1 fruit fly cellular context compared by ENCODE assay signal in the genomic region with DNA sequence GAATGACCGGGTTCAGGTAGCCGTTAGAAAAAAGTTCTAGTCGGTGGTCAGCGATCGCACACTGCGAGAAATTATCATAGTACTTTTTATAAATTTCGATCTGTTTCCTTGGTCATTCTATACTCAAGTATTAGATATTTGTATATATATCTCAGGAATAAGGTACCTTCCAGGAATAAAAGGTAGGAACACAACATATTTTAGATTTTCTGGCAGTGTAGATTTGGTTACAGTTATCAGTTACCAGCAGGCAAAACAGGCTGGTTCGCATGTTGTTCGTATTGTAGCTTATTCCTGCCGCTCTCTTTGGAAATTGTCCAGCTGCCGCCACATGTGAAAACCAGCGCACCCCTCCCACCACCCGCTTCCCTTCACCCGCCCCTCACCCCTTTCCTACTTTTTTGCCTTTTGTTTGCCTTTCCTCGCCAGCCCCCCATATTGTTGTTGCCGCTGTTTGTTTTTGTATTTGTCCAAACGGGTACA.
TF ChIP-seq lines count a peak whose summit lies in the region.

No protein-coding gene starts in this region.

TF ChIP-seq in whole organism, embryonic, 481 proteins besides CTCF, POLR2A, EP300 and RAD21 (continued from another document and continues in another):
- peak; percentile 80 for TF ChIP-seq CG1233 (GFP tag; optimal IDR thresholded peaks at IDR 0.05; lab: Kevin White, UChicago)
- peak; percentile 90 for TF ChIP-seq nmo (GFP tag; optimal IDR thresholded peaks at IDR 0.05; lab: Kevin White, UChicago)
- TF ChIP-seq chn (GFP tag; optimal IDR thresholded peaks at IDR 0.05; lab: Kevin White, UChicago) = peak; percentile 76
- TF ChIP-seq Sox102F (GFP tag; optimal IDR thresholded peaks at IDR 0.05; lab: Kevin White, UChicago) = peak; percentile 83
- TF ChIP-seq Atf-2 (GFP tag; optimal IDR thresholded peaks at IDR 0.05; lab: Kevin White, UChicago) = peak; percentile 40
- TF ChIP-seq bsh (GFP tag; optimal IDR thresholded peaks at IDR 0.05; lab: Kevin White, UChicago) = peak; percentile 20 to 94
- TF ChIP-seq CG2202 (tag; optimal IDR thresholded peaks at IDR 0.05; lab: Kevin White, UChicago) = peak; percentile 81
- peak; percentile 61 for TF ChIP-seq tgo (GFP tag; IDR thresholded peaks at IDR 0.05; lab: Robert Waterston, UW)
- no peak for TF ChIP-seq Tbp (GFP tag; optimal IDR thresholded peaks at IDR 0.05; lab: Kevin White, UChicago)
- TF ChIP-seq CG10147 (GFP tag; optimal IDR thresholded peaks at IDR 0.05; lab: Kevin White, UChicago) = peak; percentile 77
- peak; percentile 91 for TF ChIP-seq gem (tag; optimal IDR thresholded peaks at IDR 0.05; lab: Kevin White, UChicago)
- peak; percentile 46 for TF ChIP-seq pnt (GFP tag; optimal IDR thresholded peaks at IDR 0.05; lab: Kevin White, UChicago)
- peak; percentile 68 for TF ChIP-seq CG16863 (GFP tag; optimal IDR thresholded peaks at IDR 0.05; lab: Kevin White, UChicago)
- peak; percentile 80 for TF ChIP-seq dimm (GFP tag; IDR thresholded peaks at IDR 0.05; lab: Robert Waterston, UW)
- TF ChIP-seq ac (GFP tag; optimal IDR thresholded peaks at IDR 0.05; lab: Kevin White, UChicago) = peak; percentile 58
- TF ChIP-seq her (GFP tag; optimal IDR thresholded peaks at IDR 0.05; lab: Kevin White, UChicago) = peak; percentile 38
- peak; percentile 39 for TF ChIP-seq kay (GFP tag; optimal IDR thresholded peaks at IDR 0.05; lab: Kevin White, UChicago)
- peak; percentile 95 for TF ChIP-seq slbo (GFP tag; IDR thresholded peaks at IDR 0.05; lab: Robert Waterston, UW)
- TF ChIP-seq Doc3 (GFP tag; IDR thresholded peaks at IDR 0.05; lab: Robert Waterston, UW; ENCODE audit: partially characterized antibody) = no peak
- peak; percentile 88 for TF ChIP-seq Fer3 (tag; optimal IDR thresholded peaks at IDR 0.05; lab: Kevin White, UChicago)
- peak; percentile 32 for TF ChIP-seq CG34376 (GFP tag; optimal IDR thresholded peaks at IDR 0.05; lab: Kevin White, UChicago)
- no peak for TF ChIP-seq CG7963 (GFP tag; IDR thresholded peaks at IDR 0.05; lab: Robert Waterston, UW; ENCODE audit: partially characterized antibody)
- peak; percentile 71 for TF ChIP-seq CG17568 (GFP tag; optimal IDR thresholded peaks at IDR 0.05; lab: Kevin White, UChicago)
- peak; percentile 87 for TF ChIP-seq sisA (GFP tag; IDR thresholded peaks at IDR 0.05; lab: Robert Waterston, UW)
- peak; percentile 91 for TF ChIP-seq H2.0 (GFP tag; IDR thresholded peaks at IDR 0.05; lab: Robert Waterston, UW)
- peak; percentile 17 for TF ChIP-seq Hmx (GFP tag; optimal IDR thresholded peaks at IDR 0.05; lab: Kevin White, UChicago)
- TF ChIP-seq CG33557 (GFP tag; optimal IDR thresholded peaks at IDR 0.05; lab: Kevin White, UChicago) = peak; percentile 74
- peak; percentile 59 for TF ChIP-seq CG12104 (GFP tag; optimal IDR thresholded peaks at IDR 0.05; lab: Kevin White, UChicago)
- peak; percentile 90 for TF ChIP-seq vvl (GFP tag; IDR thresholded peaks at IDR 0.05; lab: Robert Waterston, UW)
- peak; percentile 89 for TF ChIP-seq CG14710 (tag; optimal IDR thresholded peaks at IDR 0.05; lab: Kevin White, UChicago)
- peak; percentile 87 for TF ChIP-seq Ada2b (GFP tag; IDR thresholded peaks at IDR 0.05; lab: Robert Waterston, UW)
- peak; percentile 8 for TF ChIP-seq vfl (GFP tag; optimal IDR thresholded peaks at IDR 0.05; lab: Kevin White, UChicago)
- no peak for TF ChIP-seq pfk (GFP tag; optimal IDR thresholded peaks at IDR 0.05; lab: Kevin White, UChicago)
- TF ChIP-seq lola (GFP tag; optimal IDR thresholded peaks at IDR 0.05; lab: Kevin White, UChicago) = peak in 1 of 3 experiments; percentile 89
- TF ChIP-seq pzg (GFP tag; optimal IDR thresholded peaks at IDR 0.05; lab: Kevin White, UChicago) = no peak
- peak; percentile 92 for TF ChIP-seq CG3847 (GFP tag; IDR thresholded peaks at IDR 0.05; lab: Robert Waterston, UW)
- TF ChIP-seq inv (GFP tag; IDR thresholded peaks at IDR 0.05; lab: Robert Waterston, UW; ENCODE audit: partially characterized antibody) = 0 out of 2 replicates have a peak, but pooled peaks have one; percentile 27
- TF ChIP-seq HHEX (GFP tag; optimal IDR thresholded peaks at IDR 0.05; lab: Kevin White, UChicago) = peak; percentile 87
- TF ChIP-seq fd102C (GFP tag; optimal IDR thresholded peaks at IDR 0.05; lab: Kevin White, UChicago) = peak; percentile 47
- TF ChIP-seq prd (optimal IDR thresholded peaks at IDR 0.05; lab: Kevin White, UChicago) = no peak
- peak; percentile 90 for TF ChIP-seq prd (GFP tag; IDR thresholded peaks at IDR 0.05; lab: Robert Waterston, UW)
- no peak for TF ChIP-seq HLHmδ (GFP tag; optimal IDR thresholded peaks at IDR 0.05; lab: Kevin White, UChicago)
- TF ChIP-seq Dek (tag; optimal IDR thresholded peaks at IDR 0.05; lab: Kevin White, UChicago) = peak; percentile 53
- peak; percentile 81 for TF ChIP-seq croc (GFP tag; conservative IDR thresholded peaks at IDR 0.05; lab: Robert Waterston, UW)
- peak; percentile 62; the same call in 1 of the 2 replicates for TF ChIP-seq CG4730 (GFP tag; IDR thresholded peaks at IDR 0.05; lab: Robert Waterston, UW)
- TF ChIP-seq CG17912 (GFP tag; optimal IDR thresholded peaks at IDR 0.05; lab: Kevin White, UChicago) = peak; percentile 31
- peak; percentile 63 to 86 for TF ChIP-seq Hr51 (GFP tag; optimal IDR thresholded peaks at IDR 0.05; lab: Kevin White, UChicago)
- TF ChIP-seq jumu (GFP tag; optimal IDR thresholded peaks at IDR 0.05; lab: Kevin White, UChicago) = peak; percentile 75
- TF ChIP-seq CG14860 (GFP tag; IDR thresholded peaks at IDR 0.05; lab: Robert Waterston, UW; ENCODE audit: partially characterized antibody) = no peak
- peak; percentile 46 for TF ChIP-seq sd (tag; optimal IDR thresholded peaks at IDR 0.05; lab: Kevin White, UChicago)
- TF ChIP-seq Trl (optimal IDR thresholded peaks at IDR 0.05; lab: Kevin White, UChicago) = no peak
- peak; percentile 71 for TF ChIP-seq Trl (GFP tag; optimal IDR thresholded peaks at IDR 0.05; lab: Kevin White, UChicago)
- peak; percentile 33 for TF ChIP-seq Sry-δ (GFP tag; optimal IDR thresholded peaks at IDR 0.05; lab: Kevin White, UChicago)
- peak; percentile 37 for TF ChIP-seq eyg (GFP tag; optimal IDR thresholded peaks at IDR 0.05; lab: Kevin White, UChicago)
- no peak for TF ChIP-seq abd-A (tag; optimal IDR thresholded peaks at IDR 0.05; lab: Kevin White, UChicago)
- peak; percentile 88 for TF ChIP-seq bcd (GFP tag; optimal IDR thresholded peaks at IDR 0.05; lab: Kevin White, UChicago)
- TF ChIP-seq Xbp1 (GFP tag; optimal IDR thresholded peaks at IDR 0.05; lab: Kevin White, UChicago) = peak; percentile 81
- no peak for TF ChIP-seq hb (GFP tag; IDR thresholded peaks at IDR 0.05; lab: Robert Waterston, UW; ENCODE audit: partially characterized antibody)
- no peak for TF ChIP-seq fru (optimal IDR thresholded peaks at IDR 0.05; lab: Kevin White, UChicago)
- TF ChIP-seq CG2120 (GFP tag; optimal IDR thresholded peaks at IDR 0.05; lab: Kevin White, UChicago) = peak; percentile 89
- TF ChIP-seq trh (GFP tag; optimal IDR thresholded peaks at IDR 0.05; lab: Kevin White, UChicago) = peak; percentile 39
- no peak for TF ChIP-seq hkb (optimal IDR thresholded peaks at IDR 0.05; lab: Kevin White, UChicago)
- TF ChIP-seq hkb (GFP tag; IDR thresholded peaks at IDR 0.05; lab: Robert Waterston, UW) = peak; percentile 95
- no peak for TF ChIP-seq Dfd (GFP tag; optimal IDR thresholded peaks at IDR 0.05; lab: Kevin White, UChicago)
- peak; percentile 80 for TF ChIP-seq CG30431 (GFP tag; optimal IDR thresholded peaks at IDR 0.05; lab: Kevin White, UChicago)
- TF ChIP-seq peb (GFP tag; IDR thresholded peaks at IDR 0.05; lab: Robert Waterston, UW) = peak; percentile 49; the same call in 1 of the 2 replicates
- peak; percentile 47 for TF ChIP-seq sug (tag; optimal IDR thresholded peaks at IDR 0.05; lab: Kevin White, UChicago)
- peak; percentile 93 for TF ChIP-seq row (GFP tag; IDR thresholded peaks at IDR 0.05; lab: Robert Waterston, UW)
- TF ChIP-seq Nf-YB (GFP tag; optimal IDR thresholded peaks at IDR 0.05; lab: Kevin White, UChicago) = peak; percentile 64
- TF ChIP-seq CG17829 (tag; optimal IDR thresholded peaks at IDR 0.05; lab: Kevin White, UChicago) = peak; percentile 86
- no peak for TF ChIP-seq Elba2 (GFP tag; optimal IDR thresholded peaks at IDR 0.05; lab: Kevin White, UChicago)
- TF ChIP-seq Taf1 (GFP tag; IDR thresholded peaks at IDR 0.05; lab: Robert Waterston, UW) = peak; percentile 81
- no peak for TF ChIP-seq HLH4C (GFP tag; IDR thresholded peaks at IDR 0.05; lab: Robert Waterston, UW; ENCODE audit: partially characterized antibody)
- peak; percentile 73 for TF ChIP-seq GATAe (GFP tag; conservative IDR thresholded peaks at IDR 0.05; lab: Robert Waterston, UW)
- peak; percentile 64 for TF ChIP-seq Chrac-16 (GFP tag; optimal IDR thresholded peaks at IDR 0.05; lab: Kevin White, UChicago)
- TF ChIP-seq CG4820 (GFP tag; optimal IDR thresholded peaks at IDR 0.05; lab: Kevin White, UChicago) = peak; percentile 84
- TF ChIP-seq CG17186 (GFP tag; optimal IDR thresholded peaks at IDR 0.05; lab: Kevin White, UChicago) = peak; percentile 85
- peak; percentile 77 for TF ChIP-seq CG4854 (GFP tag; optimal IDR thresholded peaks at IDR 0.05; lab: Kevin White, UChicago)
- peak; percentile 71 for TF ChIP-seq Mad (GFP tag; optimal IDR thresholded peaks at IDR 0.05; lab: Kevin White, UChicago)
- no peak for TF ChIP-seq D (optimal IDR thresholded peaks at IDR 0.05; lab: Kevin White, UChicago)
- TF ChIP-seq D (GFP tag; optimal IDR thresholded peaks at IDR 0.05; lab: Kevin White, UChicago) = peak; percentile 84
- peak; percentile 72 for TF ChIP-seq CG10274 (GFP tag; optimal IDR thresholded peaks at IDR 0.05; lab: Kevin White, UChicago)
- 0 out of 3 replicates have a peak, but pooled peaks have one; percentile 15 for TF ChIP-seq sr (GFP tag; IDR thresholded peaks at IDR 0.05; lab: Robert Waterston, UW)
- no peak for TF ChIP-seq mirr (GFP tag; optimal IDR thresholded peaks at IDR 0.05; lab: Kevin White, UChicago)
- TF ChIP-seq B-H1 (GFP tag; IDR thresholded peaks at IDR 0.05; lab: Robert Waterston, UW) = peak; percentile 80
- TF ChIP-seq CG5245 (GFP tag; optimal IDR thresholded peaks at IDR 0.05; lab: Kevin White, UChicago) = peak; percentile 66
- TF ChIP-seq CG8765 (GFP tag; IDR thresholded peaks at IDR 0.05; lab: Robert Waterston, UW) = peak; percentile 28; the same call in 1 of the 2 replicates
- TF ChIP-seq maf-S (GFP tag; optimal IDR thresholded peaks at IDR 0.05; lab: Kevin White, UChicago) = peak; percentile 46
- peak; percentile 38 for TF ChIP-seq Mes4 (GFP tag; optimal IDR thresholded peaks at IDR 0.05; lab: Kevin White, UChicago)
- no peak for TF ChIP-seq BEAF-32 (GFP tag; optimal IDR thresholded peaks at IDR 0.05; lab: Kevin White, UChicago)
- TF ChIP-seq E2f1 (GFP tag; IDR thresholded peaks at IDR 0.05; lab: Robert Waterston, UW) = peak; percentile 81
- TF ChIP-seq bowl (GFP tag; IDR thresholded peaks at IDR 0.05; lab: Robert Waterston, UW) = peak; percentile 59; the same call in 1 of the 2 replicates
- peak; percentile 80 for TF ChIP-seq ATbp (GFP tag; optimal IDR thresholded peaks at IDR 0.05; lab: Kevin White, UChicago)
- TF ChIP-seq Camta (GFP tag; optimal IDR thresholded peaks at IDR 0.05; lab: Kevin White, UChicago) = peak; percentile 66
- TF ChIP-seq Aef1 (GFP tag; IDR thresholded peaks at IDR 0.05; lab: Robert Waterston, UW) = peak; percentile 80
- TF ChIP-seq ham (GFP tag; IDR thresholded peaks at IDR 0.05; lab: Robert Waterston, UW) = peak; percentile 59; the same call in 1 of the 2 replicates
- peak; percentile 87 for TF ChIP-seq dmrt99B (tag; optimal IDR thresholded peaks at IDR 0.05; lab: Kevin White, UChicago)
- peak; percentile 47 for TF ChIP-seq CG18011 (GFP tag; optimal IDR thresholded peaks at IDR 0.05; lab: Kevin White, UChicago)
- peak; percentile 33 for TF ChIP-seq emc (GFP tag; optimal IDR thresholded peaks at IDR 0.05; lab: Kevin White, UChicago)
- peak; percentile 41; the same call in 1 of the 4 replicates for TF ChIP-seq Gug (GFP tag; IDR thresholded peaks at IDR 0.05; lab: Robert Waterston, UW)
- TF ChIP-seq ftz-f1 (GFP tag; optimal IDR thresholded peaks at IDR 0.05; lab: Kevin White, UChicago) = no peak
- TF ChIP-seq CG14014 (GFP tag; IDR thresholded peaks at IDR 0.05; lab: Robert Waterston, UW) = peak; percentile 86
- TF ChIP-seq CG13287 (GFP tag; IDR thresholded peaks at IDR 0.05; lab: Robert Waterston, UW; ENCODE audit: partially characterized antibody) = no peak
- TF ChIP-seq CG31441 (GFP tag; IDR thresholded peaks at IDR 0.05; lab: Robert Waterston, UW) = peak; percentile 49
- peak; percentile 7 for TF ChIP-seq Neu2 (GFP tag; optimal IDR thresholded peaks at IDR 0.05; lab: Kevin White, UChicago; ENCODE audit: borderline replicate concordance)
- TF ChIP-seq scrt (GFP tag; optimal IDR thresholded peaks at IDR 0.05; lab: Kevin White, UChicago) = peak; percentile 79
- peak; percentile 70 for TF ChIP-seq sqz (GFP tag; optimal IDR thresholded peaks at IDR 0.05; lab: Kevin White, UChicago)
- no peak for TF ChIP-seq C15 (GFP tag; IDR thresholded peaks at IDR 0.05; lab: Robert Waterston, UW)
- peak in 1 of 2 experiments; percentile 7 for TF ChIP-seq tll (GFP tag; optimal IDR thresholded peaks at IDR 0.05; lab: Kevin White, UChicago)
- TF ChIP-seq CG4404 (GFP tag; IDR thresholded peaks at IDR 0.05; lab: Robert Waterston, UW) = peak; percentile 54; the same call in 1 of the 2 replicates
- 0 out of 2 replicates have a peak, but pooled peaks have one; percentile 24 for TF ChIP-seq ro (GFP tag; IDR thresholded peaks at IDR 0.05; lab: Robert Waterston, UW)
- TF ChIP-seq CG13775 (GFP tag; optimal IDR thresholded peaks at IDR 0.05; lab: Kevin White, UChicago) = peak; percentile 85
- TF ChIP-seq knrl (GFP tag; IDR thresholded peaks at IDR 0.05; lab: Robert Waterston, UW; ENCODE audit: partially characterized antibody) = no peak
- TF ChIP-seq amos (GFP tag; IDR thresholded peaks at IDR 0.05; lab: Robert Waterston, UW; ENCODE audit: partially characterized antibody) = no peak
- TF ChIP-seq Stat92E (GFP tag; optimal IDR thresholded peaks at IDR 0.05; lab: Kevin White, UChicago) = peak in 1 of 3 experiments; percentile 78
- peak; percentile 75 for TF ChIP-seq ewg (GFP tag; optimal IDR thresholded peaks at IDR 0.05; lab: Kevin White, UChicago)
- peak; percentile 47 for TF ChIP-seq exex (tag; optimal IDR thresholded peaks at IDR 0.05; lab: Kevin White, UChicago)
- TF ChIP-seq gce (GFP tag; IDR thresholded peaks at IDR 0.05; lab: Robert Waterston, UW) = peak; percentile 65; the same call in 1 of the 3 replicates
- TF ChIP-seq CG15479 (GFP tag; optimal IDR thresholded peaks at IDR 0.05; lab: Kevin White, UChicago) = peak; percentile 4
- peak; percentile 21 for TF ChIP-seq Myb (GFP tag; optimal IDR thresholded peaks at IDR 0.05; lab: Kevin White, UChicago)
- TF ChIP-seq CG6689 (GFP tag; IDR thresholded peaks at IDR 0.05; lab: Robert Waterston, UW) = peak; percentile 72
- TF ChIP-seq CG2116 (GFP tag; optimal IDR thresholded peaks at IDR 0.05; lab: Kevin White, UChicago) = peak; percentile 36
- no peak for TF ChIP-seq rib (GFP tag; IDR thresholded peaks at IDR 0.05; lab: Robert Waterston, UW)
